Fruit fly (Drosophila melanogaster) whole organism, embryonic: ENCODE data around the gene CG7328.
A peak's percentile ranks its signal among the peaks of the same experiment; 100 is the strongest.

Experiments
- Abd-B ChIP-seq: fragments of 200-800 bp; sonication (Bioruptor generic); optimal IDR thresholded peaks from 2 replicates; lab custom pipeline; 2018; ENCODE audit warnings: missing biosample characterization, mild to moderate bottlenecking, missing genetic modification characterization, moderate library complexity
- Adf1 ChIP-seq: fragments of 200-800 bp; sonication (Bioruptor generic); IDR thresholded peaks from 2 replicates; pipeline ENCODE4 v1.3.6; 2022; ENCODE audit warnings: missing biosample characterization, missing genetic modification characterization
- B-H2 ChIP-seq: fragments of 200-800 bp; sonication (Bioruptor generic); optimal IDR thresholded peaks from 2 replicates; lab custom pipeline; 2018; ENCODE audit warnings: missing biosample characterization, mild to moderate bottlenecking, missing genetic modification characterization
- CG10209 ChIP-seq: fragments of 200-800 bp; sonication (Bioruptor generic); optimal IDR thresholded peaks from 3 replicates; lab custom pipeline; 2017; ENCODE audit warnings: missing biosample characterization, mild to moderate bottlenecking, missing genetic modification characterization, missing genetic modification reagents
- CG11456 ChIP-seq: fragments of 200-800 bp; sonication (Bioruptor generic); IDR thresholded peaks from 3 replicates; pipeline ENCODE4 v1.3.6; 2022; ENCODE audit warnings: missing biosample characterization, missing genetic modification characterization
- CG12942 ChIP-seq: fragments of 200-800 bp; sonication (Bioruptor generic); optimal IDR thresholded peaks from 3 replicates; lab custom pipeline; 2016; ENCODE audit warnings: missing biosample characterization, missing genetic modification characterization
- CG13287 ChIP-seq: fragments of 200-800 bp; sonication (Bioruptor generic); IDR thresholded peaks from 2 replicates; pipeline ENCODE4 v1.3.6; 2022; ENCODE audit warnings: missing biosample characterization, missing genetic modification characterization; ENCODE audit not compliant: partially characterized antibody
- CG13894 ChIP-seq: fragments of 200-800 bp; sonication (Bioruptor generic); optimal IDR thresholded peaks from 3 replicates; lab custom pipeline; 2018; ENCODE audit warnings: missing biosample characterization, mild to moderate bottlenecking, missing genetic modification characterization, moderate library complexity
- CG1603 ChIP-seq: fragments of 200-800 bp; sonication (Bioruptor generic); optimal IDR thresholded peaks from 2 replicates; lab custom pipeline; 2019; ENCODE audit warnings: missing biosample characterization, mild to moderate bottlenecking, missing genetic modification characterization, moderate library complexity
- CG17829 ChIP-seq: fragments of 200-800 bp; optimal IDR thresholded peaks from 2 replicates; lab custom pipeline; 2019; ENCODE audit warnings: missing biosample characterization, mild to moderate bottlenecking, missing genetic modification characterization, moderate library complexity
- CG18764 ChIP-seq: fragments of 200-800 bp; sonication (Bioruptor generic); optimal IDR thresholded peaks from 3 replicates; lab custom pipeline; 2016; ENCODE audit warnings: missing biosample characterization, missing genetic modification characterization
- CG2120 ChIP-seq: fragments of 200-800 bp; sonication (Bioruptor generic); optimal IDR thresholded peaks from 3 replicates; lab custom pipeline; 2016; ENCODE audit warnings: missing biosample characterization, missing genetic modification characterization
- CG32767 ChIP-seq: fragments of 200-800 bp; sonication (Bioruptor generic); IDR thresholded peaks from 2 replicates; pipeline ENCODE4 v1.3.6; 2022; ENCODE audit warnings: missing biosample characterization, missing genetic modification characterization
- CG34422 ChIP-seq: fragments of 200-800 bp; sonication (Bioruptor generic); IDR thresholded peaks from 3 replicates; pipeline ENCODE4 v1.3.6; 2022; ENCODE audit warnings: missing biosample characterization, missing genetic modification characterization
- CG3847 ChIP-seq: fragments of 200-800 bp; sonication (Bioruptor generic); IDR thresholded peaks from 2 replicates; pipeline ENCODE4 v1.3.6; 2022; ENCODE audit warnings: missing biosample characterization, missing genetic modification characterization
- CG42726 ChIP-seq: fragments of 200-800 bp; sonication (Bioruptor generic); IDR thresholded peaks from 2 replicates; pipeline ENCODE4 v1.3.6; 2022; ENCODE audit warnings: missing biosample characterization, missing genetic modification characterization; ENCODE audit not compliant: partially characterized antibody
- CG6791 ChIP-seq: fragments of 200-800 bp; sonication (Bioruptor generic); IDR thresholded peaks from 3 replicates; pipeline ENCODE4 v1.3.6; 2022; ENCODE audit warnings: missing biosample characterization, missing genetic modification characterization; ENCODE audit not compliant: partially characterized antibody
- CG8290 ChIP-seq, 3 experiments: fragments of 200-800 bp; sonication (Bioruptor generic); optimal IDR thresholded peaks; 2 replicates each; lab custom pipeline; 2016 to 2019; ENCODE audit warnings: missing biosample characterization in 3 of 3, missing genetic modification characterization in 3 of 3, mild to moderate bottlenecking in 2 of 3, moderate library complexity in 1 of 3
- CG9876 ChIP-seq: fragments of 200-800 bp; sonication (Bioruptor generic); optimal IDR thresholded peaks from 2 replicates; lab custom pipeline; 2016; ENCODE audit warnings: missing biosample characterization, missing genetic modification characterization
- CG9932 ChIP-seq: fragments of 200-800 bp; sonication (Bioruptor generic); IDR thresholded peaks from 2 replicates; pipeline ENCODE4 v1.3.6; 2022; ENCODE audit warnings: missing biosample characterization, missing genetic modification characterization
- CTCF ChIP-seq: fragments of 200-800 bp; sonication (Bioruptor generic); optimal IDR thresholded peaks from 2 replicates; lab custom pipeline; 2017; ENCODE audit warnings: missing biosample characterization, mild to moderate bottlenecking, missing genetic modification characterization, moderate library complexity
- Dip2 ChIP-seq: fragments of 200-800 bp; sonication (Bioruptor generic); IDR thresholded peaks from 2 replicates; pipeline ENCODE4 v1.3.6; 2022; ENCODE audit warnings: missing biosample characterization, missing genetic modification characterization
- GATAe ChIP-seq: fragments of 200-800 bp; sonication (Bioruptor generic); conservative IDR thresholded peaks from 2 replicates; pipeline ENCODE4 v1.3.6; 2022; ENCODE audit warnings: missing biosample characterization, missing genetic modification characterization
- HLH4C ChIP-seq: fragments of 200-800 bp; sonication (Bioruptor generic); IDR thresholded peaks from 3 replicates; pipeline ENCODE4 v1.3.6; 2022; ENCODE audit warnings: missing biosample characterization, missing genetic modification characterization; ENCODE audit not compliant: partially characterized antibody
- Hmr ChIP-seq: fragments of 200-800 bp; sonication (Bioruptor generic); optimal IDR thresholded peaks from 3 replicates; lab custom pipeline; 2017; ENCODE audit warnings: mild to moderate bottlenecking, missing biosample characterization, missing genetic modification reagents, missing genetic modification characterization
- Med ChIP-seq: fragments of 200-800 bp; sonication (Bioruptor generic); peaks from one replicate; lab custom pipeline; 2016; ENCODE audit warnings: missing biosample characterization, missing genetic modification characterization, mild to moderate bottlenecking, inconsistent platforms, moderate library complexity
- Opbp ChIP-seq: fragments of 200-800 bp; sonication (Bioruptor generic); IDR thresholded peaks from 3 replicates; pipeline ENCODE4 v1.3.6; 2022; ENCODE audit warnings: missing biosample characterization, missing genetic modification characterization; ENCODE audit not compliant: partially characterized antibody
- Sox102F ChIP-seq: fragments of 200-800 bp; sonication (Bioruptor generic); optimal IDR thresholded peaks from 2 replicates; lab custom pipeline; 2018; ENCODE audit warnings: missing biosample characterization, mild to moderate bottlenecking, missing genetic modification characterization, moderate library complexity
- abd-A ChIP-seq: fragments of 200-800 bp; sonication (Bioruptor generic); optimal IDR thresholded peaks from 3 replicates; lab custom pipeline; 2019; ENCODE audit warnings: missing biosample characterization, mild to moderate bottlenecking, missing genetic modification characterization, moderate library complexity
- amos ChIP-seq: fragments of 200-800 bp; sonication (Bioruptor generic); IDR thresholded peaks from 2 replicates; pipeline ENCODE4 v1.3.6; 2022; ENCODE audit warnings: missing biosample characterization, missing genetic modification characterization; ENCODE audit not compliant: partially characterized antibody
- gfzf ChIP-seq: fragments of 200-800 bp; sonication (Bioruptor generic); optimal IDR thresholded peaks from 2 replicates; lab custom pipeline; 2016; ENCODE audit warnings: missing biosample characterization, mild to moderate bottlenecking, missing genetic modification characterization, moderate library complexity
- hkb ChIP-seq, 2 experiments: fragments of 200-800 bp in 1 of 2; fragments of >200 bp in 1 of 2; sonication (Bioruptor generic) in 1 of 2; IDR thresholded peaks in 1 of 2; optimal IDR thresholded peaks in 1 of 2; 2 replicates each; pipeline versions ENCODE4 v1.3.6 to Lab custom; 2017 to 2022; ENCODE audit warnings: missing biosample characterization in 1 of 2, missing genetic modification characterization in 1 of 2
- knrl ChIP-seq: fragments of 200-800 bp; sonication (Bioruptor generic); IDR thresholded peaks from 3 replicates; pipeline ENCODE4 v1.3.6; 2022; ENCODE audit warnings: missing biosample characterization, missing genetic modification characterization; ENCODE audit not compliant: partially characterized antibody
- mam ChIP-seq: fragments of 200-800 bp; sonication (Bioruptor generic); optimal IDR thresholded peaks from 3 replicates; lab custom pipeline; 2016; ENCODE audit warnings: missing biosample characterization, missing genetic modification characterization
- nerfin-1 ChIP-seq: fragments of 200-800 bp; sonication (Bioruptor generic); optimal IDR thresholded peaks from 3 replicates; lab custom pipeline; 2019; ENCODE audit warnings: missing biosample characterization, mild to moderate bottlenecking, missing genetic modification characterization, moderate library complexity
- otp ChIP-seq: fragments of 200-800 bp; sonication (Bioruptor generic); IDR thresholded peaks from 3 replicates; pipeline ENCODE4, ENCODE4 v1.3.6; 2022; ENCODE audit warnings: missing biosample characterization, missing genetic modification characterization
- pho ChIP-seq: fragments of 200-800 bp; sonication (Bioruptor generic); optimal IDR thresholded peaks from 2 replicates; lab custom pipeline; 2016; ENCODE audit warnings: missing biosample characterization, missing genetic modification characterization
- phol ChIP-seq: fragments of 200-800 bp; sonication (Bioruptor generic); optimal IDR thresholded peaks from 3 replicates; lab custom pipeline; 2018; ENCODE audit warnings: missing biosample characterization, mild to moderate bottlenecking, missing genetic modification characterization, moderate library complexity
- pita ChIP-seq: fragments of 200-800 bp; sonication (Bioruptor generic); optimal IDR thresholded peaks from 2 replicates; lab custom pipeline; 2017; ENCODE audit warnings: missing biosample characterization, mild to moderate bottlenecking, missing genetic modification characterization
- pnt ChIP-seq: fragments of 200-800 bp; sonication (Bioruptor generic); optimal IDR thresholded peaks from 3 replicates; lab custom pipeline; 2016; ENCODE audit warnings: missing biosample characterization, missing genetic modification characterization
- psq ChIP-seq: fragments of 200-800 bp; sonication (Bioruptor generic); optimal IDR thresholded peaks from 2 replicates; lab custom pipeline; 2017; ENCODE audit warnings: missing biosample characterization, missing genetic modification characterization
- pzg ChIP-seq: fragments of 200-800 bp; sonication (Bioruptor generic); optimal IDR thresholded peaks from 3 replicates; lab custom pipeline; 2018; ENCODE audit warnings: missing biosample characterization, mild to moderate bottlenecking, missing genetic modification characterization, moderate library complexity
- sens ChIP-seq: fragments of 200-800 bp; sonication (Bioruptor generic); peaks from one replicate; lab custom pipeline; 2016; ENCODE audit warnings: missing biosample characterization, missing genetic modification characterization
- sisA ChIP-seq: fragments of 200-800 bp; sonication (Bioruptor generic); IDR thresholded peaks from 2 replicates; pipeline ENCODE4 v1.3.6; 2022; ENCODE audit warnings: missing biosample characterization, missing genetic modification characterization
- sob ChIP-seq: fragments of 200-800 bp; sonication (Bioruptor generic); IDR thresholded peaks from 2 replicates; pipeline ENCODE4 v1.3.6; 2022; ENCODE audit warnings: missing biosample characterization, missing genetic modification characterization
- zen ChIP-seq: fragments of 200-800 bp; sonication (Bioruptor generic); optimal IDR thresholded peaks from 3 replicates; lab custom pipeline; 2018; ENCODE audit warnings: missing biosample characterization, mild to moderate bottlenecking, missing genetic modification characterization, moderate library complexity

CG7328 gene

dm6 chr3L:20103777-20104542 lies 36.4 kb downstream of the CG7328 start, which contains the start of gene CG14186 (continued):
- TF ChIP-seq nerfin-1 (tag; lab: Kevin White, UChicago) (peak; percentile 70), CG10209 (GFP tag; lab: Kevin White, UChicago) (no peak), gfzf (GFP tag; lab: Kevin White, UChicago) (peak; percentile 11), Dip2 (GFP tag; lab: Robert Waterston, UW) (peak; percentile 21; the same call in 1 of the 2 replicates), hkb (optimal IDR thresholded peaks at IDR 0.05; lab: Kevin White, UChicago) (peak; percentile 23), hkb (GFP tag; IDR thresholded peaks at IDR 0.05; lab: Robert Waterston, UW) (no peak), pzg (peak; percentile 26)

dm6 chr3L:20097312-20097711 lies 43.1 kb downstream of the CG7328 start:
- TF ChIP-seq CG2120 (GFP tag; lab: Kevin White, UChicago) (peak; percentile 20), CG11456 (no peak), CG6791 (GFP tag; lab: Robert Waterston, UW) (peak; percentile 21; the same call in 1 of the 3 replicates), CTCF (GFP tag; lab: Kevin White, UChicago) (peak; percentile 94), CG12942 (GFP tag; lab: Kevin White, UChicago) (peak; percentile 13), Hmr (GFP tag; lab: Kevin White, UChicago) (peak; percentile 24), Med (GFP tag; lab: Kevin White, UChicago) (peak; percentile 83), phol (no peak), CG3847 (GFP tag; lab: Robert Waterston, UW) (peak; percentile 40), mam (GFP tag; lab: Kevin White, UChicago) (peak; percentile 23), amos (peak; percentile 81), pita (GFP tag; lab: Kevin White, UChicago) (peak; percentile 60), otp (GFP tag; lab: Robert Waterston, UW) (no peak), Adf1 (peak; percentile 8; the same call in 1 of the 2 replicates), CG13894 (tag; lab: Kevin White, UChicago) (peak; percentile 56), CG13287 (peak; percentile 34; the same call in 1 of the 2 replicates), knrl (GFP tag; lab: Robert Waterston, UW) (peak; percentile 73), CG9876 (peak; percentile 38), CG32767 (GFP tag; lab: Robert Waterston, UW) (no peak), psq (no peak), zen (peak; percentile 75), GATAe (GFP tag; lab: Robert Waterston, UW) (no peak), Dip2 (GFP tag; lab: Robert Waterston, UW) (peak; percentile 95), pnt (peak; percentile 5), HLH4C (GFP tag; lab: Robert Waterston, UW) (0 out of 3 replicates have a peak, but pooled peaks have one; percentile 36), abd-A (peak; percentile 57), CG8290 (GFP tag; optimal IDR thresholded peaks at IDR 0.05; lab: Kevin White, UChicago) (no peak), CG8290 (tag; optimal IDR thresholded peaks at IDR 0.05; lab: Kevin White, UChicago) (peak in 1 of 2 experiments; percentile 56), sens (GFP tag; lab: Kevin White, UChicago) (peak; percentile 77), CG9932 (GFP tag; lab: Robert Waterston, UW) (peak; percentile 48), CG34422 (GFP tag; lab: Robert Waterston, UW) (peak; percentile 34; the same call in 1 of the 3 replicates), CG1603 (tag; lab: Kevin White, UChicago) (peak; percentile 43), CG42726 (GFP tag; lab: Robert Waterston, UW) (peak; percentile 91), Sox102F (GFP tag; lab: Kevin White, UChicago) (no peak), CG17829 (peak; percentile 3), CG18764 (peak; percentile 20), sob (GFP tag; lab: Robert Waterston, UW) (peak; percentile 60), pho (GFP tag; lab: Kevin White, UChicago) (peak; percentile 36), Opbp (GFP tag; lab: Robert Waterston, UW) (peak; percentile 36; the same call in 1 of the 3 replicates), Abd-B (GFP tag; lab: Kevin White, UChicago) (peak; percentile 77), sisA (no peak), B-H2 (GFP tag; lab: Kevin White, UChicago) (no peak)
